Fruit fly (Drosophila melanogaster) whole organism, adult: ENCODE measurements around the gene CG8500.

Source experiments
- CG12768 ChIP-seq: fragments of 200-800 bp; sonication (Bioruptor generic); optimal IDR thresholded peaks from 2 replicates; lab custom pipeline; 2017; ENCODE audit warnings: missing biosample characterization, missing genetic modification characterization, mild to moderate bottlenecking, moderate library complexity, missing genetic modification reagents
- CG14711 ChIP-seq: fragments of 200-800 bp; sonication (Bioruptor generic); optimal IDR thresholded peaks from 2 replicates; lab custom pipeline; 2018; ENCODE audit warnings: missing biosample characterization, mild to moderate bottlenecking, missing genetic modification characterization, moderate library complexity
- CG1620 ChIP-seq: fragments of 200-800 bp; sonication (Bioruptor generic); optimal IDR thresholded peaks from 2 replicates; lab custom pipeline; 2016; ENCODE audit warnings: missing biosample characterization, missing genetic modification characterization
- CG5204 ChIP-seq: fragments of 200-800 bp; sonication (Bioruptor generic); optimal IDR thresholded peaks from 2 replicates; lab custom pipeline; 2016; ENCODE audit warnings: missing biosample characterization, missing genetic modification characterization
- CG7101 ChIP-seq: fragments of 200-800 bp; sonication (Bioruptor generic); optimal IDR thresholded peaks from 2 replicates; lab custom pipeline; 2018; ENCODE audit warnings: missing biosample characterization, mild to moderate bottlenecking, missing genetic modification characterization, moderate library complexity
- Mnt ChIP-seq: fragments of 200-800 bp; sonication (Bioruptor generic); optimal IDR thresholded peaks from 2 replicates; lab custom pipeline; 2016; ENCODE audit warnings: missing biosample characterization, mild to moderate bottlenecking, missing genetic modification characterization
- bab1 ChIP-seq: fragments of 200-800 bp; sonication (Bioruptor generic); optimal IDR thresholded peaks from 3 replicates; lab custom pipeline; 2019; ENCODE audit warnings: missing biosample characterization, mild to moderate bottlenecking, missing genetic modification characterization, moderate library complexity
- cic ChIP-seq: fragments of 200-800 bp; sonication (Bioruptor generic); optimal IDR thresholded peaks from 2 replicates; lab custom pipeline; 2017; ENCODE audit warnings: missing biosample characterization, mild to moderate bottlenecking, missing genetic modification characterization, moderate library complexity
- toe ChIP-seq: fragments of 200-800 bp; sonication (Bioruptor generic); optimal IDR thresholded peaks from 2 replicates; lab custom pipeline; 2016; ENCODE audit warnings: missing biosample characterization, missing genetic modification characterization

DNA sequence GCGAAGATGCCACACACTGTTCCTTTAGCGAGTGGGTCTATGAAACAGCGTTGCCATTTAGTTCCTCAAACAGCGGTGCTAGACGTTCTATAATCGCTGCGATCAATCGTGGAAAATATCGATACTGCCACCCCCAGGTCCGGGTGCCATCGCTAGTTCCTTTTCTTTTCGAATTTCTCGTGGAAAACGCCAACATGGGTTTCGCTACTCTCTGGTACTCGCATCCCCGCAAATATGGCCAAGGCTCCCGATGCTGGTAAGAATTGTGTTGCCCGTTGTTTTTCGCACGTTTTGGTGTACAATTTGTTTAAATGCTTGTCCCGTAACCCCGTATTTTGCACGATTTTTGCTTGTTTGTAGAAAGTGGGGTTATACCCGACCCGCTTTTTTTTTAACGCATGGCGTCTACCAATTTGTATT is 6.5 kb upstream of the CG8500 start, which contains the start of gene RpS29:
- TF ChIP-seq Mnt (GFP tag; lab: Kevin White, UChicago) (peak; percentile 90), CG1620 (peak; percentile 94), bab1 (GFP tag; lab: Kevin White, UChicago) (peak; percentile 93), CG5204 (GFP tag; lab: Kevin White, UChicago) (no peak), CG14711 (tag; lab: Kevin White, UChicago) (peak; percentile 69), toe (GFP tag; lab: Kevin White, UChicago) (peak; percentile 92), CG7101 (tag; lab: Kevin White, UChicago) (peak; percentile 86), cic (peak; percentile 74), CG12768 (peak; percentile 70)
